Worm (Caenorhabditis elegans) whole organism, L3 larva: ENCODE measurements around the gene inx-5.

ENCODE experiments used
- ZK546.5 ChIP-seq: sonication (generic microtip); optimal IDR thresholded peaks from 2 replicates; lab custom pipeline; 2017; ENCODE audit warnings: missing biosample characterization, missing genetic modification characterization
- ama-1 ChIP-seq: fragments of 150-350 bp; optimal IDR thresholded peaks from 2 replicates; lab custom pipeline; 2018
- ceh-16 ChIP-seq: sonication (generic microtip); optimal IDR thresholded peaks from 2 replicates; lab custom pipeline; 2017; ENCODE audit warnings: missing biosample characterization, missing genetic modification characterization
- ceh-28 ChIP-seq: fragments of 150-350 bp; optimal IDR thresholded peaks from 2 replicates; lab custom pipeline; 2014; ENCODE audit warnings: missing biosample characterization, missing genetic modification reagents, missing genetic modification characterization
- ceh-82 ChIP-seq: fragments of 150-350 bp; optimal IDR thresholded peaks from 2 replicates; lab custom pipeline; 2014; ENCODE audit warnings: missing biosample characterization, missing genetic modification characterization
- daf-12 ChIP-seq: fragments of 150-350 bp; optimal IDR thresholded peaks from 2 replicates; lab custom pipeline; 2014; ENCODE audit warnings: missing biosample characterization, missing genetic modification reagents, missing genetic modification characterization
- egl-27 ChIP-seq: sonication (generic microtip); optimal IDR thresholded peaks from 4 replicates; lab custom pipeline; 2017; ENCODE audit warnings: missing biosample characterization, missing genetic modification reagents, missing genetic modification characterization
- elt-1 ChIP-seq: fragments of 150-350 bp; optimal IDR thresholded peaks from 2 replicates; lab custom pipeline; 2014; ENCODE audit warnings: missing biosample characterization, missing genetic modification characterization
- fos-1 ChIP-seq: fragments of 150-350 bp; optimal IDR thresholded peaks from 2 replicates; lab custom pipeline; 2014; ENCODE audit warnings: missing biosample characterization, missing genetic modification characterization
- hmg-11 ChIP-seq: sonication (generic microtip); optimal IDR thresholded peaks from 2 replicates; lab custom pipeline; 2016; ENCODE audit warnings: missing genetic modification characterization, missing compliant biosample characterization
- lin-39 ChIP-seq: fragments of 150-350 bp; optimal IDR thresholded peaks from 2 replicates; lab custom pipeline; 2018; ENCODE audit warnings: missing biosample characterization, missing genetic modification reagents, missing genetic modification characterization
- mdl-1 ChIP-seq: fragments of 150-350 bp; optimal IDR thresholded peaks from 2 replicates; lab custom pipeline; 2014; ENCODE audit warnings: missing biosample characterization, missing genetic modification characterization
- nfya-1 ChIP-seq: sonication (generic microtip); optimal IDR thresholded peaks from 2 replicates; lab custom pipeline; 2017; ENCODE audit warnings: missing genetic modification characterization, mild to moderate bottlenecking, missing compliant biosample characterization, antibody characterized with exemption, moderate library complexity; ENCODE audit not compliant: insufficient read depth
- nhr-11 ChIP-seq: fragments of 150-350 bp; optimal IDR thresholded peaks from 2 replicates; lab custom pipeline; 2014; ENCODE audit warnings: missing biosample characterization, missing genetic modification characterization
- nhr-12 ChIP-seq: fragments of 150-350 bp; optimal IDR thresholded peaks from 2 replicates; lab custom pipeline; 2014; ENCODE audit warnings: missing biosample characterization, missing genetic modification characterization
- nhr-23 ChIP-seq: fragments of 150-350 bp; optimal IDR thresholded peaks from 2 replicates; lab custom pipeline; 2014; ENCODE audit warnings: missing biosample characterization, missing genetic modification reagents, missing genetic modification characterization
- nhr-237 ChIP-seq: fragments of 150-350 bp; optimal IDR thresholded peaks from 2 replicates; lab custom pipeline; 2014; ENCODE audit warnings: missing biosample characterization, missing genetic modification characterization
- nhr-25 ChIP-seq: sonication (generic microtip); optimal IDR thresholded peaks from 2 replicates; lab custom pipeline; 2017; ENCODE audit warnings: missing biosample characterization, missing genetic modification characterization
- nhr-43 ChIP-seq: sonication (generic microtip); optimal IDR thresholded peaks from 2 replicates; lab custom pipeline; 2016; ENCODE audit warnings: mild to moderate bottlenecking, missing genetic modification characterization, missing compliant biosample characterization; ENCODE audit not compliant: poor library complexity, severe bottlenecking
- nhr-77 ChIP-seq: fragments of 150-350 bp; optimal IDR thresholded peaks from 2 replicates; lab custom pipeline; 2014; ENCODE audit warnings: missing biosample characterization, missing genetic modification characterization
- pha-4 ChIP-seq: fragments of 150-350 bp; optimal IDR thresholded peaks from 2 replicates; lab custom pipeline; 2014; ENCODE audit warnings: missing biosample characterization, missing genetic modification reagents, missing genetic modification characterization
- pqm-1 ChIP-seq: fragments of 150-350 bp; optimal IDR thresholded peaks from 2 replicates; lab custom pipeline; 2017; ENCODE audit warnings: missing biosample characterization, missing genetic modification characterization, inconsistent platforms
- snpc-4 ChIP-seq: fragments of 150-350 bp; optimal IDR thresholded peaks from 2 replicates; lab custom pipeline; 2014; ENCODE audit warnings: missing biosample characterization, missing genetic modification characterization
- unc-39 ChIP-seq: sonication (generic microtip); optimal IDR thresholded peaks from 4 replicates; lab custom pipeline; 2017; ENCODE audit warnings: missing biosample characterization, missing genetic modification characterization
- ztf-4 ChIP-seq: fragments of 150-350 bp; optimal IDR thresholded peaks from 2 replicates; lab custom pipeline; 2014; ENCODE audit warnings: missing biosample characterization, missing genetic modification characterization

inx-5 gene

DNA sequence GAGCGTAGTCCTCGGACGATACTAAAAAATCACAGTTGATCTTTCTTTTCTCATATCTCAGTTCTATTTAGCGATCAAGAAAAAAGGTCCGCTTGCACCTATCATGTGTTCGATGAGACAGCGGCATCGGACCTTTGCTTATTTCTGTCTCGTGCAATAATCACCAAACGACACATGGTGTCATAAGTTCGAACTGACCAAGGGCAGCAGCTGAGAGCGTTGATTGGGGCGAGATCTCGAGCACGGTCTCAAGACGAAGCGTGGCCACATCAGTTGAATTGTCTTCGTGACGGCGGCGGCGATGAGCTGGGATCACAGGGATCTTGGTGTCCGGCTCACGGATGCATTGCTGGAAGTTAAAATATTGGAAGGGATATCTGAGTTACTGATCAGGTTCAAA is 39.5 kb downstream of the inx-5 start:
- TF ChIP-seq nhr-12 (tag; lab: Kevin White, UChicago) (no peak), pha-4 (tag; lab: Kevin White, UChicago) (no peak), unc-39 (no peak), fos-1 (tag; lab: Kevin White, UChicago) (no peak), pqm-1 (no peak), nhr-11 (tag; lab: Kevin White, UChicago) (no peak), nhr-23 (no peak), hmg-11 (tag; lab: Kevin White, UChicago) (no peak), ceh-82 (tag; lab: Kevin White, UChicago) (no peak), ceh-28 (no peak), nhr-77 (tag; lab: Kevin White, UChicago) (no peak), daf-12 (no peak), nfya-1 (tag; lab: Kevin White, UChicago) (no peak), elt-1 (tag; lab: Kevin White, UChicago) (no peak), ceh-16 (tag; lab: Kevin White, UChicago) (no peak), egl-27 (tag; lab: Kevin White, UChicago) (no peak), ZK546.5 (tag; lab: Kevin White, UChicago) (no peak)

DNA sequence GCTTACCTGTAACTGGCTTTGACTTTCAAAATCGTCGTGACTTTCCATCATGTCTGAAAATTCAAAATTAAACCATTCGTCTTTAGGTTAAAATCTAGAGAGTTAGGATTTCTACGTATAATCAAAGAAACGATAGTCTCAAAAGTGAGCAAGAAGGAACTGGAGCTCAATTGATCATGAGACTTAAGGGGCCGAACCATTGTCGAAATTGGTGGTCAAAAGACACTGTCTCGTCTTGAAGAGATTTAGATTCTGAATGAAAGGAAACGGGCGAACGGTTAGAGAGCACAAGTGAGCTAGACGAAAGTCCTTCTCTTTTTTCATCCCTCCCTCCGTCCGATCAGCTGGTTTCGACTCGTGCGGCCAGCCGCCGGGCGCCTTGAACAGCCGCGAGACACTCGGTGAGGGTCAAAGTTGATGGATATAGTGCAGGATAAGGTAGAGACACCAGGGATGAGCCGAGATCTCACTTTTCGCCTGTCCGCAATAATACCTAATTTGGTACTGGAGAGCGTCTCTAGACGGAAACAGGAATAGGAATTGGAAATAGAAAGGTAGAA is 41.0 kb downstream of the inx-5 start, which contains the start of gene M60.7:
M60.7 (minus strand) TSS at position 51 of the 560 bp plus-strand sequence.
- TF ChIP-seq ztf-4 (tag; lab: Kevin White, UChicago), result no peak
- peak; percentile 7 for TF ChIP-seq lin-39 (tag; lab: Kevin White, UChicago)

DNA sequence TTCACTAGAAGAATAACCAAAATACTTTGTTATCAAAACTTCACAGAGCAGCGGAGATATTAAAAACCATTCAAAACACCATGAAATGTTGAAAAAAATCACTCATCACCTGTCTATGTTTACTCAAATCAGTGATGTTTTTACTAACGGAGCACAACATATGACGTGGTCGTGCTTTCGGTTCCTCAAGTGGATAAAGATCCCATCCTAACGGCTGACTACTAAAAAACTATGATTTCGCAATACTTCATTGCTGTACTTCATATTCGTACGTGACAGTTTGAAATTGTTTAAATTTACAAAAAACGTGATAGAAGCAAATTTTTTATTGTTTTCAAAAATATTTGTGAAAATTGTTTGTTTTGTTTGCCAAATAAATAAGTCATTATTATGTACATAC is 44.5 kb downstream of the inx-5 start:
- TF ChIP-seq snpc-4 (tag; lab: Kevin White, UChicago), result no peak
- TF ChIP-seq pha-4 (tag; lab: Kevin White, UChicago), result peak; percentile 52

DNA sequence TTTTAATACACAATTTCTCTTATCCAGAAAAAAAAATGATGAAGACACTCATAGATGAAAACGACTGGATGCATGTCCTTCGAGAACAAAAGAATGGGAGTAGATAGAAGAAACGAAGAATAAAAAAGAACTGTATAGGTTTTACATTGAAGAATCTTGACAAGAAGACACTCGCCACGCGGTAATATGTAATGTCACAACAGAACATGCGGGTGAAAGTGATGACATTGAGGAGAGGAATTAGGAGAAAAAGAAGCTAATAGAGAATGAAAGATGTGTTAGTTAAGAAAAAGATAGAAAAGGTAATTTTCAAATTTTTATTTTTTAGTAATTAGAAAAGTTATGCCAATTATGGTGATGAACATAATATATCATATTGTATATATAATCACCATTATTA is 46.8 kb downstream of the inx-5 start:
- TF ChIP-seq nhr-25 (tag; lab: Kevin White, UChicago) (peak; percentile 74), fos-1 (tag; lab: Kevin White, UChicago) (no peak), mdl-1 (tag; lab: Kevin White, UChicago) (no peak), nhr-23 (peak; percentile 15)

DNA sequence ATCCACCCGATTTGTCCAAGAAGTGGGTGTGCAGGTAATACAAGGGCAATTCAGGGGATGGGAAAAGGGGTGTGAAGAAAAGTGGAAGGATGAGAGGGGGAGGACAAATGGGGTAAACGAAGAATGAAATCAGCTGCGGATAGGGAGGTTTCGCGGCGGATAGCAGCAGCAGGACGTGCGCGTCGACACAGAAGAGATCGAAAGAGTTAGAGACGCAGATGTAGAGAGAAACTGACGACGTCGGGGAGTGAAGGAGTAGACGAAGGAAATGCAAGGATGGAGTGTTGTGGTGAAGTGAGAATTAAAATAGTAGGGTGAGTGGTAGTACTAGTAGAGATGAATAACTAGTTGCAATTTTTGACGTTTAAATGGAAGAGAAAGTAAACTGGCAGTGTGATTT is 49.9 kb downstream of the inx-5 start, which contains the start of gene M60.6:
M60.6 (minus strand) TSS at position 166 of the 400 bp plus-strand sequence.
- TF ChIP-seq nhr-237 (tag; lab: Kevin White, UChicago) (no peak), hmg-11 (tag; lab: Kevin White, UChicago) (peak; percentile 24), nhr-12 (tag; lab: Kevin White, UChicago) (no peak), daf-12 (no peak), nfya-1 (tag; lab: Kevin White, UChicago) (peak; percentile 47), nhr-43 (peak; percentile 23), snpc-4 (tag; lab: Kevin White, UChicago) (peak; percentile 34), egl-27 (tag; lab: Kevin White, UChicago) (no peak), ama-1 (no peak), nhr-23 (peak; percentile 33), nhr-25 (tag; lab: Kevin White, UChicago) (peak; percentile 51)
